Worm (Caenorhabditis elegans): Measurements from ENCODE around the gene K08D10.14.

Gene K08D10.14

ce11 chrIV:4173789-4174188, 19.0 kb downstream of the K08D10.14 start, which contains the start of gene rnp-3:
TSS of gene rnp-3 (plus strand) at chrIV:4174089.
- TF ChIP-seq nhr-20 (tag; optimal IDR thresholded peaks at IDR 0.05): no peak
- TF ChIP-seq F16B12.6 (tag; optimal IDR thresholded peaks at IDR 0.05): no peak
- no peak for TF ChIP-seq xbp-1 (tag; optimal IDR thresholded peaks at IDR 0.05)
- no peak for TF ChIP-seq sup-37 (GFP tag; optimal IDR thresholded peaks at IDR 0.05)
- TF ChIP-seq fkh-10 (GFP tag; optimal IDR thresholded peaks at IDR 0.05): no peak
- TF ChIP-seq unc-62 (GFP tag; optimal IDR thresholded peaks at IDR 0.05): no peak
- no peak for TF ChIP-seq nhr-47 (tag; optimal IDR thresholded peaks at IDR 0.05)
- TF ChIP-seq sox-4 (tag; optimal IDR thresholded peaks at IDR 0.05): no peak
- TF ChIP-seq lin-15B (tag; optimal IDR thresholded peaks at IDR 0.05): no peak
- no peak for TF ChIP-seq egl-13 (tag; optimal IDR thresholded peaks at IDR 0.05)
- TF ChIP-seq swsn-7 (tag; optimal IDR thresholded peaks at IDR 0.05): no peak
- no peak for TF ChIP-seq ceh-8 (GFP tag; optimal IDR thresholded peaks at IDR 0.05)
- TF ChIP-seq ets-5 (GFP tag; IDR thresholded peaks at IDR 0.05): no peak
- TF ChIP-seq hpl-2 (GFP tag; optimal IDR thresholded peaks at IDR 0.05): no peak
- TF ChIP-seq snu-23 (GFP tag; optimal IDR thresholded peaks at IDR 0.05): no peak
- TF ChIP-seq lin-13 (GFP tag; optimal IDR thresholded peaks at IDR 0.05): no peak
- no peak for TF ChIP-seq elt-2 (tag; optimal IDR thresholded peaks at IDR 0.05)
- no peak for TF ChIP-seq hlh-4 (tag; optimal IDR thresholded peaks at IDR 0.05)

ce11 chrIV:4176088-4176487, 21.3 kb downstream of the K08D10.14 start, which contains the start of gene dnj-15:
TSS of gene dnj-15 (plus strand) at chrIV:4176388.
- no peak for TF ChIP-seq pag-3 (tag; optimal IDR thresholded peaks at IDR 0.05; ENCODE audit: borderline replicate concordance, insufficient read depth)
- TF ChIP-seq mdl-1 (tag; optimal IDR thresholded peaks at IDR 0.05): no peak
- TF ChIP-seq aha-1 (tag; optimal IDR thresholded peaks at IDR 0.05): no peak
- no peak for TF ChIP-seq elt-3 (tag; optimal IDR thresholded peaks at IDR 0.05)

ce11 chrIV:4176659-4177058, 21.9 kb downstream of the K08D10.14 start:
- no peak for TF ChIP-seq dsc-1 (tag; optimal IDR thresholded peaks at IDR 0.05)
- no peak for TF ChIP-seq efl-1 (optimal IDR thresholded peaks at IDR 0.05)
- peak; percentile 38 to 51 for TF ChIP-seq efl-1 (GFP tag; optimal IDR thresholded peaks at IDR 0.05 in 1 of 2)
- TF ChIP-seq lin-35 (GFP tag; optimal IDR thresholded peaks at IDR 0.05): no peak
- no peak for TF ChIP-seq lin-15B (tag; optimal IDR thresholded peaks at IDR 0.05)
- no peak for TF ChIP-seq nhr-237 (tag; optimal IDR thresholded peaks at IDR 0.05)
- TF ChIP-seq dpl-1 (GFP tag; optimal IDR thresholded peaks at IDR 0.05): peak in 1 of 3 experiments; percentile 9
- TF ChIP-seq ets-5 (GFP tag; IDR thresholded peaks at IDR 0.05): no peak
- TF ChIP-seq alr-1 (tag; optimal IDR thresholded peaks at IDR 0.05; ENCODE audit: borderline replicate concordance): no peak
- TF ChIP-seq nhr-77 (tag; optimal IDR thresholded peaks at IDR 0.05): no peak
- peak; percentile 33 for TF ChIP-seq nhr-85 (tag)

ce11 chrIV:4177560-4177959, 22.8 kb downstream of the K08D10.14 start:
- TF ChIP-seq sptf-1 (tag; optimal IDR thresholded peaks at IDR 0.05): no peak
- peak; percentile 23 for TF ChIP-seq lin-15B (tag; optimal IDR thresholded peaks at IDR 0.05)
- peak; percentile 13 to 28 for TF ChIP-seq efl-1 (optimal IDR thresholded peaks at IDR 0.05)
- TF ChIP-seq efl-1 (GFP tag; optimal IDR thresholded peaks at IDR 0.05 in 1 of 2): peak; percentile 29 to 91
- TF ChIP-seq dpl-1 (GFP tag; optimal IDR thresholded peaks at IDR 0.05): peak in 1 of 3 experiments; percentile 10

ce11 chrIV:4178424-4178823, 23.7 kb downstream of the K08D10.14 start, which contains the start of gene tsen-34:
TSS of gene tsen-34 (plus strand) at chrIV:4178457.
- TF ChIP-seq fkh-4 (tag; optimal IDR thresholded peaks at IDR 0.05; ENCODE audit: borderline replicate concordance) (no peak), efl-1 (optimal IDR thresholded peaks at IDR 0.05) (no peak), efl-1 (GFP tag; optimal IDR thresholded peaks at IDR 0.05 in 1 of 2) (peak in 1 of 2 experiments; percentile 91), ztf-11 (tag; optimal IDR thresholded peaks at IDR 0.05) (no peak), xbp-1 (tag; optimal IDR thresholded peaks at IDR 0.05) (no peak), vab-15 (tag; optimal IDR thresholded peaks at IDR 0.05) (no peak), nhr-20 (tag; optimal IDR thresholded peaks at IDR 0.05) (no peak), lir-3 (tag; optimal IDR thresholded peaks at IDR 0.05; ENCODE audit: poor library complexity) (no peak), nhr-85 (tag) (peak; percentile 76)

Measured in whole organism, L1 larva.